Fruit fly (Drosophila melanogaster) Kc167 (cell line): ENCODE results near the gene CG7182.

Experiments used
- psq ChIP-seq: fragments of >200 bp; optimal IDR thresholded peaks from 2 replicates; lab custom pipeline; 2017; ENCODE audit warnings: missing external identifiers
- ttk ChIP-seq: sonication (Bioruptor generic); optimal IDR thresholded peaks from 2 replicates; lab custom pipeline; 2017; ENCODE audit warnings: missing external identifiers

dm6 chr3L:8356196-8356595 is 10.0 kb upstream of the CG7182 start, which contains the start of gene Culd:
- no peak for TF ChIP-seq psq (lab: Kevin White, UChicago)
- no peak for TF ChIP-seq ttk (lab: Kevin White, UChicago)
